Fruit fly (Drosophila melanogaster) whole organism, wandering third instar larva: ENCODE data around the gene CG31821.

Experiments
- Abd-B ChIP-seq: fragments of >200 bp; optimal IDR thresholded peaks from 2 replicates; lab custom pipeline; 2017; ENCODE audit warnings: missing biosample characterization, missing genetic modification characterization
- CG32264 ChIP-seq: fragments of 200-800 bp; sonication (Bioruptor generic); optimal IDR thresholded peaks from 2 replicates; lab custom pipeline; 2016; ENCODE audit warnings: missing biosample characterization, missing genetic modification characterization
- CrebA ChIP-seq: fragments of 200-800 bp; sonication (Bioruptor generic); optimal IDR thresholded peaks from 2 replicates; lab custom pipeline; 2016; ENCODE audit warnings: missing biosample characterization, mild to moderate bottlenecking, missing genetic modification characterization, borderline replicate concordance
- Dfd ChIP-seq: fragments of >200 bp; optimal IDR thresholded peaks from 2 replicates; lab custom pipeline; 2017; ENCODE audit warnings: missing biosample characterization, missing genetic modification characterization
- GATAd ChIP-seq: sonication (Bioruptor generic); optimal IDR thresholded peaks from 2 replicates; lab custom pipeline; 2016; ENCODE audit warnings: missing biosample characterization, missing genetic modification characterization
- HLH106 ChIP-seq: fragments of 200-800 bp; optimal IDR thresholded peaks from 3 replicates; lab custom pipeline; 2019; ENCODE audit warnings: missing biosample characterization, mild to moderate bottlenecking, missing genetic modification characterization, moderate library complexity
- Hnf4 ChIP-seq: fragments of 200-800 bp; sonication (Bioruptor generic); optimal IDR thresholded peaks from 2 replicates; lab custom pipeline; 2016; ENCODE audit warnings: missing biosample characterization, mild to moderate bottlenecking, missing genetic modification characterization
- Hr78 ChIP-seq: fragments of >200 bp; optimal IDR thresholded peaks from 2 replicates; lab custom pipeline; 2017; ENCODE audit warnings: missing biosample characterization, missing genetic modification characterization
- Hr83 ChIP-seq: fragments of 200-300 bp; sonication (Bioruptor generic); optimal IDR thresholded peaks from 2 replicates; lab custom pipeline; 2016; ENCODE audit warnings: missing biosample characterization, mild to moderate bottlenecking, missing genetic modification characterization, moderate library complexity; ENCODE audit not compliant: poor library complexity, severe bottlenecking
- N ChIP-seq: fragments of >200 bp; optimal IDR thresholded peaks from 2 replicates; lab custom pipeline; 2018; ENCODE audit warnings: missing biosample characterization, missing external identifiers, missing genetic modification characterization
- OdsH ChIP-seq: fragments of 200-800 bp; sonication (Bioruptor generic); optimal IDR thresholded peaks from 2 replicates; lab custom pipeline; 2016; ENCODE audit warnings: missing biosample characterization, mild to moderate bottlenecking, missing genetic modification characterization
- Rel ChIP-seq, 2 experiments: fragments of 200-800 bp; sonication (Bioruptor generic) in 1 of 2; optimal IDR thresholded peaks; 2 replicates in 1 of 2; 3 replicates in 1 of 2; lab custom pipeline; 2016 to 2019; ENCODE audit warnings: mild to moderate bottlenecking in 2 of 2, missing biosample characterization in 2 of 2, missing genetic modification characterization in 2 of 2, moderate library complexity in 1 of 2
- Sp1 ChIP-seq: fragments of 200-800 bp; sonication (Bioruptor generic); optimal IDR thresholded peaks from 3 replicates; lab custom pipeline; 2019; ENCODE audit warnings: missing biosample characterization, mild to moderate bottlenecking, missing genetic modification characterization, moderate library complexity
- Vsx2 ChIP-seq: fragments of 200-300, 225-300 bp; sonication (Bioruptor generic); optimal IDR thresholded peaks from 2 replicates; lab custom pipeline; 2018; ENCODE audit warnings: missing biosample characterization, missing genetic modification characterization; ENCODE audit not compliant: partially characterized antibody
- br ChIP-seq: fragments of 200-800 bp; sonication (Bioruptor generic); optimal IDR thresholded peaks from 2 replicates; lab custom pipeline; 2016; ENCODE audit warnings: missing biosample characterization, missing genetic modification characterization
- dsf ChIP-seq: sonication (Bioruptor generic); optimal IDR thresholded peaks from 2 replicates; lab custom pipeline; 2016; ENCODE audit warnings: missing biosample characterization, missing genetic modification characterization, borderline replicate concordance
- ey ChIP-seq: fragments of 200-800 bp; sonication (Bioruptor generic); optimal IDR thresholded peaks from 2 replicates; lab custom pipeline; 2016; ENCODE audit warnings: missing biosample characterization, missing genetic modification characterization
- foxo ChIP-seq, 2 experiments: fragments of 200-800 bp; sonication (Bioruptor generic); optimal IDR thresholded peaks; 2 replicates in 1 of 2; 3 replicates in 1 of 2; lab custom pipeline; 2016 to 2017; ENCODE audit warnings: missing biosample characterization in 2 of 2, missing genetic modification characterization in 2 of 2
- fru ChIP-seq: fragments of 200-800 bp; sonication (Bioruptor generic); optimal IDR thresholded peaks from 3 replicates; lab custom pipeline; 2016; ENCODE audit warnings: missing biosample characterization, mild to moderate bottlenecking, missing genetic modification characterization
- h ChIP-seq: fragments of 200-800 bp; sonication (Bioruptor generic); optimal IDR thresholded peaks from 3 replicates; lab custom pipeline; 2016; ENCODE audit warnings: missing biosample characterization, mild to moderate bottlenecking, missing genetic modification characterization
- jim ChIP-seq: fragments of 175-275, 200-325 bp; sonication (Bioruptor generic); optimal IDR thresholded peaks from 2 replicates; lab custom pipeline; 2016; ENCODE audit warnings: missing biosample characterization, mild to moderate bottlenecking, missing genetic modification characterization
- lola ChIP-seq: fragments of >200 bp; optimal IDR thresholded peaks from 2 replicates; lab custom pipeline; 2017; ENCODE audit warnings: missing biosample characterization, missing genetic modification characterization
- pan ChIP-seq: fragments of >200 bp; optimal IDR thresholded peaks from 2 replicates; lab custom pipeline; 2017
- psq ChIP-seq: fragments of 200-800 bp; sonication (Bioruptor generic); optimal IDR thresholded peaks from 3 replicates; lab custom pipeline; 2017; ENCODE audit warnings: missing biosample characterization, mild to moderate bottlenecking, missing genetic modification characterization, moderate library complexity
- sage ChIP-seq: fragments of 200-800 bp; sonication (Bioruptor generic); optimal IDR thresholded peaks from 2 replicates; lab custom pipeline; 2016; ENCODE audit warnings: missing biosample characterization, mild to moderate bottlenecking, missing genetic modification characterization
- sv ChIP-seq: fragments of 200-800 bp; sonication (Bioruptor generic); optimal IDR thresholded peaks from 3 replicates; lab custom pipeline; 2016; ENCODE audit warnings: missing biosample characterization, missing genetic modification characterization
- tai ChIP-seq: sonication (Bioruptor generic); optimal IDR thresholded peaks from 2 replicates; lab custom pipeline; 2016; ENCODE audit warnings: missing biosample characterization, missing genetic modification characterization
- usp ChIP-seq: fragments of >200 bp; optimal IDR thresholded peaks from 2 replicates; lab custom pipeline; 2017; ENCODE audit warnings: missing biosample characterization, missing genetic modification characterization
- woc ChIP-seq: sonication (Bioruptor generic); optimal IDR thresholded peaks from 2 replicates; lab custom pipeline; 2016; ENCODE audit warnings: missing biosample characterization, mild to moderate bottlenecking, missing genetic modification characterization

Gene CG31821

DNA sequence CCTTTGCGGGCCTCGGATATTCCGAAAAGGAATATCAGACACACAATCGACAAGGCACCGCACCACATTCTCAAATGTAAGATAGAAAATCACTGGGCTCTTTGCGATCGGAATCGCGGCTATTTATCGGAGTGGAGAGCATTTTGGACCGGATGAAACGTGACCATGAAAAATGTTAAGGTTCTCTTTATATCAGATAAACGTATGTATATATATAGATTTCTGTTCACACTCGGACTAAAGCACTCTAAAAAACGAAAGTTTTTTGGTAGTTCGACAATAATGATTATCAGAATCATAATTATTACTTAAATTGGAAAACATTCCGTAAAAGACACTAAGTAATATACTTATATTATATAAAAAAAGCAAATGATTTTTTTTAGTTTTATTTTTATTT is at the start of gene CG31821:
Gene CG31821, minus strand, starts transcription at position 101 of the 400 bp plus-strand sequence.
- no peak for TF ChIP-seq ey (GFP tag; lab: Kevin White, UChicago)

DNA sequence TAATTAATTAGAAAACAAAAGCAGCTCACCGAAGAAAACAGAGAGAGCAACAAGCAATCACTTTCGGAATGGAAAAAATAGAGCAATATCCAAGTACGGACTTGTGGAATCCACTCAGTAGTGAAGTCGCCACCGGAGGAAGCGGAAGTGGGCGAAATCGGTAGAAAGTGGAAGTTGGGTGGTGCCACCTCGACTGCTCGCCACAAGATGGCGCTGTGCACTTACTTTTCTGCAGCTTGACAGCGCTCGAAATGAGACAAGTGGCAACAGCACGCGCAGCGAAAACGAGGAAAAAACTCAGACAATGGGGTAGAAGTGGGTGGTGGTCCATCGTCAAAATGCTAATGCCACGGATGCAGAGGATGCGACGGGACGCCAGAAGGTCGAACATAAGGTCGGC is 47.2 kb upstream of the CG31821 start:
- TF ChIP-seq fru (no peak), Hr78 (GFP tag; lab: Kevin White, UChicago) (no peak), HLH106 (tag; lab: Kevin White, UChicago) (no peak), lola (GFP tag; lab: Kevin White, UChicago) (no peak), br (GFP tag; lab: Kevin White, UChicago) (no peak), dsf (no peak), usp (GFP tag; lab: Kevin White, UChicago) (no peak), woc (GFP tag; lab: Kevin White, UChicago) (no peak), N (GFP tag; lab: Kevin White, UChicago) (no peak), sv (GFP tag; lab: Kevin White, UChicago) (no peak), Dfd (no peak), foxo (GFP tag; optimal IDR thresholded peaks at IDR 0.05; lab: Kevin White, UChicago) (no peak), ey (GFP tag; lab: Kevin White, UChicago) (no peak)

DNA sequence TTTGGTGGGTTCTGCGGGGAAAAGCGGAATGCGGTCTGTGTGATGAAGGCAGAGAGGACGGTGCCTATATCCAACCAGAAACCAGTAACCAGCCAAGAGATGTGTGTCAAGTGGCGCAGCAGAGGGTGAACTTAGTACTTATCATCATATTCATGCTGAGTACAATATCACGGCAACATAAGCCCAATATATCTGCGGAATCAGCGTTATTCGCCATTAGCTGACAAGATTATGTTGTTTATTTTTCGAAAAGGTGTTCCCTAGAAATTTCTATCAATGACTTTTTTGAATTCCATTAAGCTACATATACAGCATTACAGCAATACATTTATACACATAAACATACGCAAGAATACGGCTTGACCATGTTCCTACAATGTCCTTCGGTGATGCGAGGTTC is 38.9 kb upstream of the CG31821 start, which contains the start of gene CG12448:
Gene CG12448, plus strand, starts transcription at position 301 of the 400 bp plus-strand sequence.
- TF ChIP-seq OdsH (no peak), jim (no peak), GATAd (GFP tag; lab: Kevin White, UChicago) (no peak), CrebA (GFP tag; lab: Kevin White, UChicago) (no peak), fru (no peak), usp (GFP tag; lab: Kevin White, UChicago) (no peak), Sp1 (GFP tag; lab: Kevin White, UChicago) (no peak), woc (GFP tag; lab: Kevin White, UChicago) (no peak), Hr83 (GFP tag; lab: Kevin White, UChicago) (no peak), Abd-B (GFP tag; lab: Kevin White, UChicago) (no peak), h (GFP tag; lab: Kevin White, UChicago) (no peak)

DNA sequence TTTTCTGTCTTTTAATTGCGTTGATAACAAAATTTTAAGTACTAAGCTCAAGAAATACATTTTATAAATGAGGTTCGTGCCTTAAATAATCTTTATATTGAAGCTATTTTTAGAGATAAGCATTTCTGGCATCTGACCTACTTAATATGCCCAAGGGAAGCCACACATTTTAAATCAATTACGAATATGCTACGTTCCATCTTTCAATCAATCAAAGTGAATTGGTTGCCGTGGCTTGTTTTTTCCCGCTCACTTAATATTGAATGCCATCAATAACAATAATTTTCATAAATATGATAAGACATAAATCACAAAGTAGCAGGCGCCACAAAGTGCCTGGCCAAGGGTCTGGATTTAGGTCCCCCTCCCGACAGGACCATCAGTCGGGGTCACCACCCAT is 33.9 kb upstream of the CG31821 start:
- TF ChIP-seq Rel (GFP tag; optimal IDR thresholded peaks at IDR 0.05; lab: Kevin White, UChicago) (no peak), Rel (tag; optimal IDR thresholded peaks at IDR 0.05; lab: Kevin White, UChicago) (peak; percentile 44), lola (GFP tag; lab: Kevin White, UChicago) (no peak)

DNA sequence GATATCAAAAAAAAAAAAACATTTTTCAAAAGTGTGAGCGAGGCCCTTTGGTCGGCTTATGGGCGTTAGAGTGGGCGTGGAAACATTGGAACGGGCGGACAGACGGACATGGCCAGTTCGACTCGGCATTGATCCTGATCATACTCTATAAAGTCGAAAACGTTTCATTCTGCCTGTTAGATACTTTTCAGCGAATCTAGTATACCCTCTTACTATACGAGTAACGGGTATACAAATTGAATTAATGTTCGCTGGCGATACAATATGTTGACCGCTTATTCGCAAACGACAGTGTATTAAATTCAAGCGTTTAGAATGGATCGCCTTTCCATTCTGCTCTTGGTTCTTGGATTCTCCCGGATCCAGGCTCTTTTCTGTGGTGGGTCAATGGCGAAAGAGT is 20.9 kb upstream of the CG31821 start, which contains the start of gene CG4793:
Gene CG4793, plus strand, starts transcription at position 301 of the 400 bp plus-strand sequence.
- TF ChIP-seq foxo (GFP tag; optimal IDR thresholded peaks at IDR 0.05; lab: Kevin White, UChicago): no peak
- TF ChIP-seq Vsx2 (GFP tag; lab: Kevin White, UChicago): no peak
- peak; percentile 44 for TF ChIP-seq Dfd
- TF ChIP-seq pan (lab: Kevin White, UChicago): peak; percentile 47
- TF ChIP-seq h (GFP tag; lab: Kevin White, UChicago): no peak
- TF ChIP-seq Hnf4: no peak
- no peak for TF ChIP-seq GATAd (GFP tag; lab: Kevin White, UChicago)
- TF ChIP-seq dsf: no peak
- peak; percentile 2 for TF ChIP-seq OdsH

DNA sequence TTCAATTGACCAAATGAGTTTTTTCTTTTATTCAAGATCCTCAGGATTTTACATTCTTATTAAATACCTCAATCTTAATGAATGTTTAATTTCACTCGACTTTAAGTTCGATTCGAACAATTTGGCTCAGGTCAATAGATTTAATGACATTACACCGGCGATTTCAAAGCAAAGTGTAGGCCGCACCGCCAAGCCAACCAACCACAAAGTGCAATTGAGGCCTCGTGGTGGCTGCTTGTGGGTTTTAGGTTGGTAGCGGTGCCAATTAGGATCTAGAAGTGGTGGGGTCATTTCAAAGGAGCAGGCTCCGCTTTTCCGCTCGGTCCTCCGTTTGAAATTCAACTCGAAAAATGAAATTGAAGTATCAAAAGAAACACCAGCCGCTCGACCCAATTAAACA is 14.4 kb upstream of the CG31821 start, which contains the start of gene CG13244:
Gene CG13244, plus strand, starts transcription at position 301 of the 400 bp plus-strand sequence.
- TF ChIP-seq GATAd (GFP tag; lab: Kevin White, UChicago) (no peak), Vsx2 (GFP tag; lab: Kevin White, UChicago) (no peak), sage (GFP tag; lab: Kevin White, UChicago) (no peak), usp (GFP tag; lab: Kevin White, UChicago) (no peak), lola (GFP tag; lab: Kevin White, UChicago) (no peak), jim (no peak), foxo (GFP tag; optimal IDR thresholded peaks at IDR 0.05; lab: Kevin White, UChicago) (no peak), CG32264 (GFP tag; lab: Kevin White, UChicago) (no peak), psq (no peak), Abd-B (GFP tag; lab: Kevin White, UChicago) (no peak), dsf (no peak), Dfd (no peak), tai (no peak), br (GFP tag; lab: Kevin White, UChicago) (no peak)
